Worm (Caenorhabditis elegans) whole organism, L1 larva: ENCODE measurements around the gene ubc-1.

Source experiments
- C04F5.9 ChIP-seq: sonication (generic microtip); optimal IDR thresholded peaks from 2 replicates; lab custom pipeline; 2016; ENCODE audit warnings: missing genetic modification characterization, missing compliant biosample characterization
- C16A3.4 ChIP-seq: fragments of 150-350 bp; optimal IDR thresholded peaks from 2 replicates; lab custom pipeline; 2014; ENCODE audit warnings: missing biosample characterization, missing genetic modification characterization
- Y116A8C.19 ChIP-seq: sonication (generic microtip); optimal IDR thresholded peaks from 2 replicates; lab custom pipeline; 2016; ENCODE audit warnings: missing compliant biosample characterization, missing genetic modification characterization, borderline replicate concordance
- alr-1 ChIP-seq: fragments of 200-800 bp; sonication (Bioruptor generic); optimal IDR thresholded peaks from 2 replicates; lab custom pipeline; 2018; ENCODE audit warnings: borderline replicate concordance, mild to moderate bottlenecking, missing genetic modification characterization, missing compliant biosample characterization
- aly-2 ChIP-seq: fragments of 150-350 bp; optimal IDR thresholded peaks from 2 replicates; lab custom pipeline; 2014; ENCODE audit warnings: missing biosample characterization, missing genetic modification characterization
- ceh-82 ChIP-seq, 3 experiments: fragments of 150-350 bp in 1 of 3; sonication (generic microtip) in 2 of 3; optimal IDR thresholded peaks; 2 replicates each; lab custom pipeline; 2014 to 2017; ENCODE audit warnings: missing biosample characterization in 3 of 3, missing genetic modification characterization in 3 of 3
- ces-1 ChIP-seq: fragments of 150-350 bp; optimal IDR thresholded peaks from 2 replicates; lab custom pipeline; 2014; ENCODE audit warnings: missing biosample characterization, missing genetic modification reagents, missing genetic modification characterization
- dpl-1 ChIP-seq, 3 experiments: fragments of 150-350 bp in 2 of 3; sonication (generic microtip) in 1 of 3; optimal IDR thresholded peaks; 2 replicates each; lab custom pipeline; 2014 to 2017; ENCODE audit warnings: missing biosample characterization in 3 of 3, missing genetic modification characterization in 3 of 3, missing genetic modification reagents in 3 of 3
- elt-3 ChIP-seq, 6 experiments: fragments of 150-350 bp in 1 of 6; sonication (generic microtip); optimal IDR thresholded peaks; 2 replicates each; lab custom pipeline; 2017 to 2018; ENCODE audit warnings: missing biosample characterization in 6 of 6, missing genetic modification characterization in 6 of 6, inconsistent platforms in 1 of 6
- fkh-10 ChIP-seq: sonication (generic microtip); optimal IDR thresholded peaks from 2 replicates; lab custom pipeline; 2017; ENCODE audit warnings: missing biosample characterization, missing genetic modification reagents, missing genetic modification characterization
- fkh-8 ChIP-seq: sonication (generic microtip); optimal IDR thresholded peaks from 2 replicates; lab custom pipeline; 2016; ENCODE audit warnings: mild to moderate bottlenecking, missing genetic modification characterization, missing compliant biosample characterization
- fos-1 ChIP-seq: fragments of 150-350 bp; optimal IDR thresholded peaks from 2 replicates; lab custom pipeline; 2014; ENCODE audit warnings: missing biosample characterization, missing genetic modification characterization
- hpl-2 ChIP-seq: fragments of 150-350 bp; optimal IDR thresholded peaks from 2 replicates; lab custom pipeline; 2014; ENCODE audit warnings: missing biosample characterization, missing genetic modification reagents, missing genetic modification characterization
- irx-1 ChIP-seq: sonication (generic microtip); optimal IDR thresholded peaks from 2 replicates; lab custom pipeline; 2016; ENCODE audit warnings: missing genetic modification characterization, missing compliant biosample characterization
- lin-14 ChIP-seq: fragments of 200-800 bp; sonication (Bioruptor generic); optimal IDR thresholded peaks from 2 replicates; lab custom pipeline; 2018; ENCODE audit warnings: mild to moderate bottlenecking, missing genetic modification characterization, moderate library complexity, missing compliant biosample characterization
- lin-39 ChIP-seq: fragments of 150-350 bp; optimal IDR thresholded peaks from 2 replicates; lab custom pipeline; 2014; ENCODE audit warnings: missing biosample characterization, missing genetic modification reagents, missing genetic modification characterization
- lir-3 ChIP-seq: sonication (generic microtip); optimal IDR thresholded peaks from 2 replicates; lab custom pipeline; 2016; ENCODE audit warnings: mild to moderate bottlenecking, missing genetic modification characterization, moderate library complexity, missing compliant biosample characterization; ENCODE audit not compliant: poor library complexity
- lsy-2 ChIP-seq, 2 experiments: fragments of 150-350 bp; optimal IDR thresholded peaks; 2 replicates each; lab custom pipeline; 2014; ENCODE audit warnings: missing biosample characterization in 2 of 2, missing genetic modification characterization in 2 of 2
- mdl-1 ChIP-seq, 2 experiments: fragments of 150-350 bp; optimal IDR thresholded peaks; 2 replicates each; lab custom pipeline; 2014 to 2017; ENCODE audit warnings: missing biosample characterization in 2 of 2, missing genetic modification characterization in 2 of 2, inconsistent platforms in 1 of 2
- mep-1 ChIP-seq: fragments of 150-350 bp; optimal IDR thresholded peaks from 2 replicates; lab custom pipeline; 2014; ENCODE audit warnings: missing biosample characterization, missing genetic modification characterization
- nhr-12 ChIP-seq: sonication (generic microtip); optimal IDR thresholded peaks from 2 replicates; lab custom pipeline; 2017; ENCODE audit warnings: missing biosample characterization, missing genetic modification characterization
- nhr-19 ChIP-seq: fragments of 200-800 bp; sonication (Bioruptor generic); conservative IDR thresholded peaks from 2 replicates; pipeline ENCODE4 v1.3.6; 2022; ENCODE audit warnings: missing genetic modification characterization, missing compliant biosample characterization
- nhr-20 ChIP-seq: sonication (generic microtip); optimal IDR thresholded peaks from 2 replicates; lab custom pipeline; 2016; ENCODE audit warnings: mild to moderate bottlenecking, missing genetic modification characterization, missing compliant biosample characterization
- nhr-237 ChIP-seq: fragments of 150-350 bp; optimal IDR thresholded peaks from 2 replicates; lab custom pipeline; 2014; ENCODE audit warnings: missing biosample characterization, missing genetic modification characterization
- nhr-71 ChIP-seq: sonication (generic microtip); optimal IDR thresholded peaks from 2 replicates; lab custom pipeline; 2016; ENCODE audit warnings: mild to moderate bottlenecking, missing genetic modification characterization, moderate library complexity, missing compliant biosample characterization
- nhr-76 ChIP-seq: sonication (generic microtip); optimal IDR thresholded peaks from 2 replicates; lab custom pipeline; 2017; ENCODE audit warnings: missing biosample characterization, missing genetic modification characterization
- nhr-77 ChIP-seq: fragments of 150-350 bp; optimal IDR thresholded peaks from 2 replicates; lab custom pipeline; 2014; ENCODE audit warnings: missing biosample characterization, missing genetic modification characterization
- nhr-85 ChIP-seq: sonication (generic microtip); peaks from one replicate; lab custom pipeline; 2016; ENCODE audit warnings: missing genetic modification characterization, inconsistent platforms, missing compliant biosample characterization
- pag-3 ChIP-seq: sonication (generic microtip); optimal IDR thresholded peaks from 2 replicates; lab custom pipeline; 2017; ENCODE audit warnings: missing genetic modification characterization, mild to moderate bottlenecking, missing compliant biosample characterization, antibody characterized with exemption, borderline replicate concordance; ENCODE audit not compliant: insufficient read depth
- pax-3 ChIP-seq: fragments of 200-800 bp; sonication (Bioruptor generic); optimal IDR thresholded peaks from 2 replicates; lab custom pipeline; 2018; ENCODE audit warnings: mild to moderate bottlenecking, missing genetic modification characterization, moderate library complexity, missing compliant biosample characterization
- pqm-1 ChIP-seq: sonication (generic microtip); optimal IDR thresholded peaks from 3 replicates; lab custom pipeline; 2017; ENCODE audit warnings: missing biosample characterization, missing genetic modification characterization
- skn-1 ChIP-seq: fragments of 150-350 bp; optimal IDR thresholded peaks from 2 replicates; lab custom pipeline; 2014; ENCODE audit warnings: missing biosample characterization, missing genetic modification characterization
- snu-23 ChIP-seq: sonication (generic microtip); optimal IDR thresholded peaks from 2 replicates; lab custom pipeline; 2016; ENCODE audit warnings: missing genetic modification characterization, missing compliant biosample characterization
- sptf-1 ChIP-seq: fragments of 150-350 bp; optimal IDR thresholded peaks from 2 replicates; lab custom pipeline; 2014; ENCODE audit warnings: missing biosample characterization, missing genetic modification characterization
- unc-130 ChIP-seq: fragments of 150-350 bp; optimal IDR thresholded peaks from 2 replicates; lab custom pipeline; 2017; ENCODE audit warnings: missing biosample characterization, missing genetic modification characterization, inconsistent platforms
- unc-98 ChIP-seq: fragments of 200-800 bp; sonication (Bioruptor generic); IDR thresholded peaks from 2 replicates; pipeline ENCODE4 v1.3.6; 2022; ENCODE audit warnings: missing genetic modification characterization, missing compliant biosample characterization
- xbp-1 ChIP-seq: sonication (generic microtip); optimal IDR thresholded peaks from 2 replicates; lab custom pipeline; 2016; ENCODE audit warnings: missing genetic modification characterization, missing compliant biosample characterization
- zip-4 ChIP-seq: fragments of 200-800 bp; sonication (Bioruptor generic); optimal IDR thresholded peaks from 2 replicates; lab custom pipeline; 2018; ENCODE audit warnings: mild to moderate bottlenecking, missing genetic modification characterization, moderate library complexity, missing compliant biosample characterization
- ztf-11 ChIP-seq, 2 experiments: sonication (generic microtip); optimal IDR thresholded peaks; 2 replicates each; lab custom pipeline; 2016 to 2017; ENCODE audit warnings: missing genetic modification characterization in 2 of 2, missing biosample characterization in 1 of 2, missing compliant biosample characterization in 1 of 2

Gene ubc-1

ce11 chrIV:4096940-4097339, 5.9 kb upstream of the ubc-1 start:
- TF ChIP-seq C16A3.4, result no peak
- peak; percentile 58 for TF ChIP-seq skn-1 (tag; lab: Kevin White, UChicago)

ce11 chrIV:4099773-4100172, 3.0 kb upstream of the ubc-1 start:
- TF ChIP-seq ztf-11 (tag; optimal IDR thresholded peaks at IDR 0.05; lab: Kevin White, UChicago) (no peak), fkh-10 (GFP tag; lab: Kevin White, UChicago) (no peak), fkh-8 (tag; lab: Kevin White, UChicago) (no peak), nhr-19 (GFP tag; lab: Robert Waterston, UW) (peak; percentile 34; the same call in 1 of the 2 replicates), snu-23 (GFP tag; lab: Kevin White, UChicago) (peak; percentile 7), lin-14 (GFP tag; lab: Kevin White, UChicago) (peak; percentile 54), pax-3 (no peak), unc-98 (GFP tag; lab: Robert Waterston, UW) (no peak), mdl-1 (tag; optimal IDR thresholded peaks at IDR 0.05; lab: Kevin White, UChicago) (no peak), nhr-77 (no peak), mep-1 (no peak), alr-1 (no peak), nhr-76 (tag; lab: Kevin White, UChicago) (no peak), nhr-71 (tag; lab: Kevin White, UChicago) (peak; percentile 48), nhr-237 (no peak), lsy-2 (tag; optimal IDR thresholded peaks at IDR 0.05; lab: Kevin White, UChicago) (peak; percentile 10 to 21), hpl-2 (GFP tag; lab: Kevin White, UChicago) (no peak), xbp-1 (tag; lab: Kevin White, UChicago) (no peak), pag-3 (tag; lab: Kevin White, UChicago) (peak; percentile 40), elt-3 (tag; optimal IDR thresholded peaks at IDR 0.05; lab: Kevin White, UChicago) (no peak), nhr-20 (tag; lab: Kevin White, UChicago) (no peak), dpl-1 (GFP tag; optimal IDR thresholded peaks at IDR 0.05; lab: Kevin White, UChicago) (peak in 1 of 3 experiments; percentile 13), lin-39 (tag; lab: Kevin White, UChicago) (no peak), unc-130 (tag; lab: Kevin White, UChicago) (peak; percentile 48), irx-1 (tag; lab: Kevin White, UChicago) (no peak)

- no peak for TF ChIP-seq dpl-1 (GFP tag; optimal IDR thresholded peaks at IDR 0.05; lab: Kevin White, UChicago)
- no peak for TF ChIP-seq nhr-19 (GFP tag; lab: Robert Waterston, UW)
- TF ChIP-seq nhr-20 (tag; lab: Kevin White, UChicago), result no peak
- no peak for TF ChIP-seq fos-1 (tag; lab: Kevin White, UChicago)
- TF ChIP-seq nhr-85 (tag; lab: Kevin White, UChicago), result no peak
- no peak for TF ChIP-seq ces-1 (GFP tag; lab: Kevin White, UChicago)
- TF ChIP-seq lsy-2 (tag; optimal IDR thresholded peaks at IDR 0.05; lab: Kevin White, UChicago), result no peak
- TF ChIP-seq C16A3.4, result no peak
- TF ChIP-seq nhr-76 (tag; lab: Kevin White, UChicago), result no peak
- no peak for TF ChIP-seq aly-2 (tag; lab: Kevin White, UChicago)
- no peak for TF ChIP-seq nhr-12 (tag; lab: Kevin White, UChicago)
- TF ChIP-seq unc-130 (tag; lab: Kevin White, UChicago), result no peak
- no peak for TF ChIP-seq snu-23 (GFP tag; lab: Kevin White, UChicago)
- TF ChIP-seq pqm-1 (tag; lab: Kevin White, UChicago), result no peak
- no peak for TF ChIP-seq Y116A8C.19
- TF ChIP-seq ceh-82 (tag; optimal IDR thresholded peaks at IDR 0.05; lab: Kevin White, UChicago), result no peak
- TF ChIP-seq C04F5.9 (tag; lab: Kevin White, UChicago), result no peak
- no peak for TF ChIP-seq zip-4 (GFP tag; lab: Kevin White, UChicago)
- TF ChIP-seq sptf-1 (tag; lab: Kevin White, UChicago), result no peak
- no peak for TF ChIP-seq lir-3
- TF ChIP-seq, all 84 proteins: peak for 0
Measured at ce11 chrIV:4108767-4109166, 5.9 kb downstream of the ubc-1 start, which contains the start of gene C35B1.7. Gene C35B1.7, plus strand, starts transcription at chrIV:4109067.
